Worm (Caenorhabditis elegans) whole organism, L1 larva: ENCODE measurements around the gene W09D6.1.

Experiments used
- Y116A8C.19 ChIP-seq: sonication (generic microtip); optimal IDR thresholded peaks from 2 replicates; lab custom pipeline; 2016; ENCODE audit warnings: missing compliant biosample characterization, missing genetic modification characterization, borderline replicate concordance
- aha-1 ChIP-seq: fragments of 150-350 bp; optimal IDR thresholded peaks from 2 replicates; lab custom pipeline; 2014; ENCODE audit warnings: missing biosample characterization, missing genetic modification characterization
- ama-1 ChIP-seq: fragments of 150-350 bp; optimal IDR thresholded peaks from 2 replicates; lab custom pipeline; 2014
- ceh-8 ChIP-seq: fragments of 200-800 bp; sonication (Bioruptor generic); optimal IDR thresholded peaks from 2 replicates; lab custom pipeline; 2018; ENCODE audit warnings: mild to moderate bottlenecking, missing genetic modification characterization, moderate library complexity, missing compliant biosample characterization
- ceh-88 ChIP-seq: fragments of 200-800 bp; sonication (Bioruptor generic); IDR thresholded peaks from 2 replicates; pipeline ENCODE4 v1.3.6; 2022; ENCODE audit warnings: missing genetic modification characterization, missing compliant biosample characterization
- dpl-1 ChIP-seq, 3 experiments: fragments of 150-350 bp in 2 of 3; sonication (generic microtip) in 1 of 3; optimal IDR thresholded peaks; 2 replicates each; lab custom pipeline; 2014 to 2017; ENCODE audit warnings: missing biosample characterization in 3 of 3, missing genetic modification characterization in 3 of 3, missing genetic modification reagents in 3 of 3
- dsc-1 ChIP-seq: sonication (generic microtip); optimal IDR thresholded peaks from 2 replicates; lab custom pipeline; 2016; ENCODE audit warnings: mild to moderate bottlenecking, missing genetic modification characterization, missing compliant biosample characterization
- efl-1 ChIP-seq, 4 experiments: fragments of 150-350 bp; optimal IDR thresholded peaks in 3 of 4; peaks in 1 of 4; 1 replicate in 1 of 4; 2 replicates in 3 of 4; lab custom pipeline; 2014; ENCODE audit warnings: missing biosample characterization in 2 of 4, missing genetic modification characterization in 2 of 4, missing genetic modification reagents in 2 of 4
- efl-3 ChIP-seq: fragments of 200-800 bp; sonication (Bioruptor generic); optimal IDR thresholded peaks from 2 replicates; lab custom pipeline; 2018; ENCODE audit warnings: mild to moderate bottlenecking, missing genetic modification characterization, missing compliant biosample characterization
- elt-2 ChIP-seq: sonication (generic microtip); optimal IDR thresholded peaks from 2 replicates; lab custom pipeline; 2016; ENCODE audit warnings: missing genetic modification characterization, mild to moderate bottlenecking, inconsistent platforms, missing compliant biosample characterization, missing genetic modification reagents
- elt-3 ChIP-seq, 6 experiments: fragments of 150-350 bp in 1 of 6; sonication (generic microtip); optimal IDR thresholded peaks; 2 replicates each; lab custom pipeline; 2017 to 2018; ENCODE audit warnings: missing biosample characterization in 6 of 6, missing genetic modification characterization in 6 of 6, inconsistent platforms in 1 of 6
- fkh-10 ChIP-seq: sonication (generic microtip); optimal IDR thresholded peaks from 2 replicates; lab custom pipeline; 2017; ENCODE audit warnings: missing biosample characterization, missing genetic modification reagents, missing genetic modification characterization
- fos-1 ChIP-seq: fragments of 150-350 bp; optimal IDR thresholded peaks from 2 replicates; lab custom pipeline; 2014; ENCODE audit warnings: missing biosample characterization, missing genetic modification characterization
- hpl-2 ChIP-seq: fragments of 150-350 bp; optimal IDR thresholded peaks from 2 replicates; lab custom pipeline; 2014; ENCODE audit warnings: missing biosample characterization, missing genetic modification reagents, missing genetic modification characterization
- irx-1 ChIP-seq: sonication (generic microtip); optimal IDR thresholded peaks from 2 replicates; lab custom pipeline; 2016; ENCODE audit warnings: missing genetic modification characterization, missing compliant biosample characterization
- isw-1 ChIP-seq: fragments of 200-800 bp; sonication (Bioruptor generic); IDR thresholded peaks from 2 replicates; pipeline ENCODE4 v1.3.6; 2022; ENCODE audit warnings: missing genetic modification characterization, missing compliant biosample characterization
- jun-1 ChIP-seq: fragments of 150-350 bp; optimal IDR thresholded peaks from 2 replicates; lab custom pipeline; 2014; ENCODE audit warnings: missing biosample characterization, missing genetic modification reagents, missing genetic modification characterization
- lin-13 ChIP-seq: fragments of 150-350 bp; optimal IDR thresholded peaks from 2 replicates; lab custom pipeline; 2014; ENCODE audit warnings: missing biosample characterization, missing genetic modification reagents, missing genetic modification characterization
- lin-14 ChIP-seq: fragments of 200-800 bp; sonication (Bioruptor generic); optimal IDR thresholded peaks from 2 replicates; lab custom pipeline; 2018; ENCODE audit warnings: mild to moderate bottlenecking, missing genetic modification characterization, moderate library complexity, missing compliant biosample characterization
- lin-15B ChIP-seq: fragments of 150-350 bp; sonication (generic microtip); optimal IDR thresholded peaks from 3 replicates; lab custom pipeline; 2014; ENCODE audit warnings: missing biosample characterization, missing genetic modification characterization
- lin-35 ChIP-seq, 2 experiments: fragments of 150-350 bp; optimal IDR thresholded peaks; 2 replicates each; lab custom pipeline; 2014; ENCODE audit warnings: missing biosample characterization in 2 of 2, missing genetic modification characterization in 2 of 2, missing genetic modification reagents in 2 of 2
- lin-39 ChIP-seq: fragments of 150-350 bp; optimal IDR thresholded peaks from 2 replicates; lab custom pipeline; 2014; ENCODE audit warnings: missing biosample characterization, missing genetic modification reagents, missing genetic modification characterization
- mab-9 ChIP-seq: fragments of 200-800 bp; sonication (Bioruptor generic); IDR thresholded peaks from 2 replicates; pipeline ENCODE4 v1.3.6; 2022; ENCODE audit warnings: missing genetic modification reagents, missing genetic modification characterization, missing compliant biosample characterization
- mdl-1 ChIP-seq, 2 experiments: fragments of 150-350 bp; optimal IDR thresholded peaks; 2 replicates each; lab custom pipeline; 2014 to 2017; ENCODE audit warnings: missing biosample characterization in 2 of 2, missing genetic modification characterization in 2 of 2, inconsistent platforms in 1 of 2
- nhr-19 ChIP-seq: fragments of 200-800 bp; sonication (Bioruptor generic); conservative IDR thresholded peaks from 2 replicates; pipeline ENCODE4 v1.3.6; 2022; ENCODE audit warnings: missing genetic modification characterization, missing compliant biosample characterization
- nhr-237 ChIP-seq: fragments of 150-350 bp; optimal IDR thresholded peaks from 2 replicates; lab custom pipeline; 2014; ENCODE audit warnings: missing biosample characterization, missing genetic modification characterization
- nhr-47 ChIP-seq: sonication (generic microtip); optimal IDR thresholded peaks from 2 replicates; lab custom pipeline; 2016; ENCODE audit warnings: mild to moderate bottlenecking, missing genetic modification characterization, moderate library complexity, missing compliant biosample characterization
- nhr-71 ChIP-seq: sonication (generic microtip); optimal IDR thresholded peaks from 2 replicates; lab custom pipeline; 2016; ENCODE audit warnings: mild to moderate bottlenecking, missing genetic modification characterization, moderate library complexity, missing compliant biosample characterization
- nhr-85 ChIP-seq: sonication (generic microtip); peaks from one replicate; lab custom pipeline; 2016; ENCODE audit warnings: missing genetic modification characterization, inconsistent platforms, missing compliant biosample characterization
- nhr-90 ChIP-seq: sonication (generic microtip); optimal IDR thresholded peaks from 2 replicates; lab custom pipeline; 2016; ENCODE audit warnings: mild to moderate bottlenecking, missing genetic modification characterization, missing compliant biosample characterization; ENCODE audit not compliant: poor library complexity
- pag-3 ChIP-seq: sonication (generic microtip); optimal IDR thresholded peaks from 2 replicates; lab custom pipeline; 2017; ENCODE audit warnings: missing genetic modification characterization, mild to moderate bottlenecking, missing compliant biosample characterization, antibody characterized with exemption, borderline replicate concordance; ENCODE audit not compliant: insufficient read depth
- pax-3 ChIP-seq: fragments of 200-800 bp; sonication (Bioruptor generic); optimal IDR thresholded peaks from 2 replicates; lab custom pipeline; 2018; ENCODE audit warnings: mild to moderate bottlenecking, missing genetic modification characterization, moderate library complexity, missing compliant biosample characterization
- rnt-1 ChIP-seq: sonication (generic microtip); optimal IDR thresholded peaks from 2 replicates; lab custom pipeline; 2016; ENCODE audit warnings: mild to moderate bottlenecking, missing genetic modification characterization, moderate library complexity, missing compliant biosample characterization
- snu-23 ChIP-seq: sonication (generic microtip); optimal IDR thresholded peaks from 2 replicates; lab custom pipeline; 2016; ENCODE audit warnings: missing genetic modification characterization, missing compliant biosample characterization
- sptf-1 ChIP-seq: fragments of 150-350 bp; optimal IDR thresholded peaks from 2 replicates; lab custom pipeline; 2014; ENCODE audit warnings: missing biosample characterization, missing genetic modification characterization
- sup-37 ChIP-seq: fragments of 200-800 bp; sonication (Bioruptor generic); optimal IDR thresholded peaks from 2 replicates; lab custom pipeline; 2018; ENCODE audit warnings: mild to moderate bottlenecking, missing genetic modification characterization, missing compliant biosample characterization
- swsn-7 ChIP-seq: sonication (generic microtip); optimal IDR thresholded peaks from 2 replicates; lab custom pipeline; 2016; ENCODE audit warnings: missing genetic modification characterization, missing compliant biosample characterization
- tbx-2 ChIP-seq: sonication (generic microtip); optimal IDR thresholded peaks from 2 replicates; lab custom pipeline; 2016; ENCODE audit warnings: missing genetic modification characterization, missing compliant biosample characterization
- unc-62 ChIP-seq: fragments of 150-350 bp; optimal IDR thresholded peaks from 2 replicates; lab custom pipeline; 2014; ENCODE audit warnings: missing biosample characterization, missing genetic modification reagents, missing genetic modification characterization
- unc-98 ChIP-seq: fragments of 200-800 bp; sonication (Bioruptor generic); IDR thresholded peaks from 2 replicates; pipeline ENCODE4 v1.3.6; 2022; ENCODE audit warnings: missing genetic modification characterization, missing compliant biosample characterization
- vab-15 ChIP-seq: sonication (generic microtip); optimal IDR thresholded peaks from 2 replicates; lab custom pipeline; 2017; ENCODE audit warnings: missing genotype, mild to moderate bottlenecking, missing genetic modification characterization, missing compliant biosample characterization
- xbp-1 ChIP-seq: sonication (generic microtip); optimal IDR thresholded peaks from 2 replicates; lab custom pipeline; 2016; ENCODE audit warnings: missing genetic modification characterization, missing compliant biosample characterization
- ztf-11 ChIP-seq, 2 experiments: sonication (generic microtip); optimal IDR thresholded peaks; 2 replicates each; lab custom pipeline; 2016 to 2017; ENCODE audit warnings: missing genetic modification characterization in 2 of 2, missing biosample characterization in 1 of 2, missing compliant biosample characterization in 1 of 2

W09D6.1 gene

ce11 chrIII:11091651-11092278, 23.1 kb downstream of the W09D6.1 start (continued):
- peak in 1 of 3 experiments; percentile 3 for TF ChIP-seq dpl-1 (GFP tag; optimal IDR thresholded peaks at IDR 0.05; lab: Kevin White, UChicago)
- TF ChIP-seq lin-13 (GFP tag; lab: Kevin White, UChicago), result no peak
- TF ChIP-seq pax-3 (tag; lab: Kevin White, UChicago), result peak; percentile 94
- peak; percentile 59 to 60 for TF ChIP-seq efl-1 (optimal IDR thresholded peaks at IDR 0.05; lab: Kevin White, UChicago)
- peak; percentile 18 to 83 for TF ChIP-seq efl-1 (GFP tag; optimal IDR thresholded peaks at IDR 0.05 in 1 of 2; lab: Kevin White, UChicago)
- peak; percentile 66 for TF ChIP-seq xbp-1 (tag; lab: Kevin White, UChicago)
- TF ChIP-seq efl-3 (GFP tag; lab: Kevin White, UChicago), result peak; percentile 77
- TF ChIP-seq nhr-19 (GFP tag; lab: Robert Waterston, UW), result peak; percentile 51
- TF ChIP-seq ceh-8 (GFP tag; lab: Kevin White, UChicago), result peak; percentile 79
- TF ChIP-seq sup-37 (GFP tag; lab: Kevin White, UChicago), result peak; percentile 20
- TF ChIP-seq nhr-71 (tag; lab: Kevin White, UChicago), result peak; percentile 79
- peak; percentile 73 for TF ChIP-seq isw-1 (GFP tag; lab: Robert Waterston, UW)
- TF ChIP-seq nhr-47 (tag; lab: Kevin White, UChicago), result peak; percentile 83
- peak; percentile 1 to 18 for TF ChIP-seq lin-35 (GFP tag; optimal IDR thresholded peaks at IDR 0.05; lab: Kevin White, UChicago)
- TF ChIP-seq irx-1 (tag; lab: Kevin White, UChicago), result peak; percentile 45
- no peak for TF ChIP-seq nhr-237
- TF ChIP-seq elt-2 (tag; lab: Kevin White, UChicago), result peak; percentile 86
- peak; percentile 39 for TF ChIP-seq swsn-7 (tag; lab: Kevin White, UChicago)
- peak; percentile 85 for TF ChIP-seq nhr-85 (tag; lab: Kevin White, UChicago)
- TF ChIP-seq lin-14, result no peak
- no peak for TF ChIP-seq fos-1 (tag; lab: Kevin White, UChicago)
- peak; percentile 69; the same call in 1 of the 2 replicates for TF ChIP-seq ceh-88 (GFP tag; lab: Robert Waterston, UW)
- peak; percentile 52 for TF ChIP-seq snu-23 (GFP tag; lab: Kevin White, UChicago)
- TF ChIP-seq Y116A8C.19, result peak; percentile 58

- TF ChIP-seq rnt-1 (tag; lab: Kevin White, UChicago), result peak; percentile 63
- peak in 1 of 2 experiments; percentile 73 for TF ChIP-seq ztf-11 (tag; optimal IDR thresholded peaks at IDR 0.05; lab: Kevin White, UChicago)
- peak; percentile 43 for TF ChIP-seq efl-1 (optimal IDR thresholded peaks at IDR 0.05; lab: Kevin White, UChicago)
- TF ChIP-seq efl-1 (GFP tag; optimal IDR thresholded peaks at IDR 0.05 in 1 of 2; lab: Kevin White, UChicago), result peak in 1 of 2 experiments; percentile 92
- TF ChIP-seq sptf-1 (tag; lab: Kevin White, UChicago), result no peak
- peak; percentile 15 for TF ChIP-seq xbp-1 (tag; lab: Kevin White, UChicago)
- TF ChIP-seq nhr-71 (tag; lab: Kevin White, UChicago), result no peak
- TF ChIP-seq unc-98, result peak; percentile 75
- peak; percentile 53 for TF ChIP-seq nhr-90 (tag; lab: Kevin White, UChicago)
- TF ChIP-seq pax-3 (tag; lab: Kevin White, UChicago), result peak; percentile 60
- peak; percentile 30 for TF ChIP-seq tbx-2
- TF ChIP-seq nhr-47 (tag; lab: Kevin White, UChicago), result peak; percentile 18
- TF ChIP-seq dsc-1 (tag; lab: Kevin White, UChicago), result peak; percentile 8
- peak; percentile 51 for TF ChIP-seq nhr-85 (tag; lab: Kevin White, UChicago)
- TF ChIP-seq fkh-10 (GFP tag; lab: Kevin White, UChicago), result no peak
Observed at ce11 chrIII:11093489-11093888, 24.8 kb downstream of the W09D6.1 start.

- TF ChIP-seq ama-1 (lab: Kevin White, UChicago) (no peak), efl-1 (optimal IDR thresholded peaks at IDR 0.05; lab: Kevin White, UChicago) (no peak), efl-1 (GFP tag; optimal IDR thresholded peaks at IDR 0.05 in 1 of 2; lab: Kevin White, UChicago) (peak in 1 of 2 experiments; percentile 2), unc-98 (no peak), vab-15 (tag; lab: Kevin White, UChicago) (no peak)
Observed at ce11 chrIII:11095687-11096086, 27.0 kb downstream of the W09D6.1 start.

DNA sequence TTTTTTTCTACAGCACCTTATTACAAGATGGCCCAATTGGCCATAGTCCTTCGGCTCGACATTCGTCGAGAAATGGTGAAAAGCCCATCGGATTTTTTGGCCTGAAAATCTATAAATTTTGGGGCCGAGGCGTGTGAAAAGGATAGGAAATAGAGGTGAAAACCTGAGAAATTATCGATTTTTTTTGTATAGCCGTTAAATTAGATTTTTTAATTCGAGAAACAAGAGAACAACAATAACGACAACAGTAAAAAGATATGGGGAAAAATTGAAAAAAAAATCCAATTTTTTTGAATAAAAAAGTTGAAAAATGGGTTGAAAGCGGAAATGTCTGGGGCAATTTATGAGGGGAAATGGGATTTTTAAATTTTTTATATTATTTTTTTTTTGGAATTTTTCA, 31.2 kb downstream of the W09D6.1 start, which contains the start of gene hmt-1:
Gene hmt-1, minus strand, starts transcription at position 101 of the 400 bp plus-strand sequence.
- TF ChIP-seq efl-1 (optimal IDR thresholded peaks at IDR 0.05; lab: Kevin White, UChicago) (no peak), efl-1 (GFP tag; optimal IDR thresholded peaks at IDR 0.05 in 1 of 2; lab: Kevin White, UChicago) (no peak), fos-1 (tag; lab: Kevin White, UChicago) (no peak), elt-3 (tag; optimal IDR thresholded peaks at IDR 0.05; lab: Kevin White, UChicago) (no peak), jun-1 (tag; lab: Kevin White, UChicago) (no peak), pag-3 (tag; lab: Kevin White, UChicago) (no peak), xbp-1 (tag; lab: Kevin White, UChicago) (no peak), lin-15B (tag; lab: Kevin White, UChicago) (no peak), elt-2 (tag; lab: Kevin White, UChicago) (no peak), unc-62 (GFP tag; lab: Kevin White, UChicago) (no peak), hpl-2 (GFP tag; lab: Kevin White, UChicago) (no peak), mdl-1 (tag; optimal IDR thresholded peaks at IDR 0.05; lab: Kevin White, UChicago) (no peak), mab-9 (GFP tag; lab: Robert Waterston, UW) (no peak), lin-39 (no peak), fkh-10 (GFP tag; lab: Kevin White, UChicago) (no peak), aha-1 (no peak)
